Worm (Caenorhabditis elegans): ENCODE results near the gene F53E2.2.

The F53E2.2 gene

ce11 chrV:1476284-1476792 is 1.5 kb downstream of the F53E2.2 start:
- peak; percentile 29 for TF ChIP-seq nhr-85 (tag)
- TF ChIP-seq fos-1 (tag; optimal IDR thresholded peaks at IDR 0.05): no peak

ce11 chrV:1476841-1477240 is 2.0 kb downstream of the F53E2.2 start:
- TF ChIP-seq pag-3 (tag; optimal IDR thresholded peaks at IDR 0.05; ENCODE audit: borderline replicate concordance, insufficient read depth): no peak
- TF ChIP-seq nhr-237 (tag; optimal IDR thresholded peaks at IDR 0.05): no peak
- TF ChIP-seq ztf-11 (tag; optimal IDR thresholded peaks at IDR 0.05): no peak
- TF ChIP-seq efl-1 (optimal IDR thresholded peaks at IDR 0.05): no peak
- peak in 1 of 2 experiments; percentile 87 for TF ChIP-seq efl-1 (GFP tag; optimal IDR thresholded peaks at IDR 0.05 in 1 of 2)

- TF ChIP-seq fkh-4 (tag; optimal IDR thresholded peaks at IDR 0.05; ENCODE audit: borderline replicate concordance): no peak
- no peak for TF ChIP-seq aha-1 (tag; optimal IDR thresholded peaks at IDR 0.05)
- TF ChIP-seq pag-3 (tag; optimal IDR thresholded peaks at IDR 0.05; ENCODE audit: borderline replicate concordance, insufficient read depth): peak; percentile 20
- no peak for TF ChIP-seq snpc-4 (tag; optimal IDR thresholded peaks at IDR 0.05)
- TF ChIP-seq unc-86 (tag; optimal IDR thresholded peaks at IDR 0.05): no peak
- peak; percentile 58 for TF ChIP-seq nhr-20 (tag; optimal IDR thresholded peaks at IDR 0.05)
- no peak for TF ChIP-seq F16B12.6 (tag; optimal IDR thresholded peaks at IDR 0.05)
- no peak for TF ChIP-seq hpl-2 (GFP tag; optimal IDR thresholded peaks at IDR 0.05)
- no peak for TF ChIP-seq ceh-82 (tag; optimal IDR thresholded peaks at IDR 0.05)
- no peak for TF ChIP-seq nhr-11 (tag; optimal IDR thresholded peaks at IDR 0.05)
- no peak for TF ChIP-seq nhr-28 (tag; optimal IDR thresholded peaks at IDR 0.05)
- TF ChIP-seq egl-13 (tag; optimal IDR thresholded peaks at IDR 0.05): no peak
- no peak for TF ChIP-seq dsc-1 (tag; optimal IDR thresholded peaks at IDR 0.05)
- TF ChIP-seq zag-1 (tag; optimal IDR thresholded peaks at IDR 0.05): no peak
- TF ChIP-seq ztf-11 (tag; optimal IDR thresholded peaks at IDR 0.05): no peak
- no peak for TF ChIP-seq ceh-8 (GFP tag; optimal IDR thresholded peaks at IDR 0.05)
- TF ChIP-seq hlh-17 (GFP tag; optimal IDR thresholded peaks at IDR 0.05; ENCODE audit: borderline replicate concordance): no peak
- no peak for TF ChIP-seq sptf-1 (tag; optimal IDR thresholded peaks at IDR 0.05)
- TF ChIP-seq xbp-1 (tag; optimal IDR thresholded peaks at IDR 0.05): no peak
- peak; percentile 5 for TF ChIP-seq mep-1 (tag; optimal IDR thresholded peaks at IDR 0.05)
- no peak for TF ChIP-seq lin-15B (tag; optimal IDR thresholded peaks at IDR 0.05)
- TF ChIP-seq ets-5 (GFP tag; IDR thresholded peaks at IDR 0.05): no peak
- TF ChIP-seq fkh-10 (GFP tag; optimal IDR thresholded peaks at IDR 0.05): no peak
- no peak for TF ChIP-seq Y116A8C.19 (tag; optimal IDR thresholded peaks at IDR 0.05; ENCODE audit: borderline replicate concordance)
- TF ChIP-seq lin-13 (GFP tag; optimal IDR thresholded peaks at IDR 0.05): no peak
- TF ChIP-seq ces-1 (GFP tag; optimal IDR thresholded peaks at IDR 0.05): no peak
- no peak for TF ChIP-seq sox-4 (tag; optimal IDR thresholded peaks at IDR 0.05)
- no peak for TF ChIP-seq alr-1 (tag; optimal IDR thresholded peaks at IDR 0.05; ENCODE audit: borderline replicate concordance)
- TF ChIP-seq egl-27 (tag; optimal IDR thresholded peaks at IDR 0.05): no peak
- TF ChIP-seq ztf-4 (tag; optimal IDR thresholded peaks at IDR 0.05): no peak
- TF ChIP-seq sup-37 (GFP tag; optimal IDR thresholded peaks at IDR 0.05): no peak
- no peak for TF ChIP-seq blmp-1 (tag; optimal IDR thresholded peaks at IDR 0.05)
- TF ChIP-seq efl-3 (GFP tag; optimal IDR thresholded peaks at IDR 0.05): no peak
- no peak for TF ChIP-seq nhr-12 (tag; optimal IDR thresholded peaks at IDR 0.05)
- TF ChIP-seq ceh-63 (GFP tag; optimal IDR thresholded peaks at IDR 0.05): no peak
- TF ChIP-seq lin-14 (GFP tag; optimal IDR thresholded peaks at IDR 0.05): peak; percentile 97
- TF ChIP-seq mef-2 (tag; optimal IDR thresholded peaks at IDR 0.05): peak; percentile 26
- no peak for TF ChIP-seq nhr-85 (tag)
- TF ChIP-seq lin-35 (GFP tag; optimal IDR thresholded peaks at IDR 0.05): no peak
- no peak for TF ChIP-seq elt-2 (tag; optimal IDR thresholded peaks at IDR 0.05)
- peak; percentile 83 for TF ChIP-seq rnt-1 (tag; optimal IDR thresholded peaks at IDR 0.05)
- TF ChIP-seq pqm-1 (tag; optimal IDR thresholded peaks at IDR 0.05): no peak
- no peak for TF ChIP-seq nhr-90 (tag; optimal IDR thresholded peaks at IDR 0.05; ENCODE audit: poor library complexity)
- TF ChIP-seq pax-3 (tag; optimal IDR thresholded peaks at IDR 0.05): no peak
- no peak for TF ChIP-seq ceh-90 (tag; optimal IDR thresholded peaks at IDR 0.05)
Observed at ce11 chrV:1480841-1481240, 6.0 kb downstream of the F53E2.2 start.

All from whole organism, L1 larva.